Fruit fly (Drosophila melanogaster): ENCODE results near the gene Alg11.

- no peak for TF ChIP-seq Lpt (GFP tag; optimal IDR thresholded peaks at IDR 0.05)
- TF ChIP-seq esn (GFP tag; optimal IDR thresholded peaks at IDR 0.05): no peak
- TF ChIP-seq CG8319 (GFP tag; optimal IDR thresholded peaks at IDR 0.05): no peak
- TF ChIP-seq CG6854 (GFP tag; optimal IDR thresholded peaks at IDR 0.05): no peak
- TF ChIP-seq net (GFP tag; optimal IDR thresholded peaks at IDR 0.05): no peak
- TF ChIP-seq Gug (GFP tag; IDR thresholded peaks at IDR 0.05): no peak
- TF ChIP-seq CG3032 (tag; optimal IDR thresholded peaks at IDR 0.05): no peak
- TF ChIP-seq fd59A (GFP tag; optimal IDR thresholded peaks at IDR 0.05): no peak
- TF ChIP-seq CG11294 (GFP tag; IDR thresholded peaks at IDR 0.05): no peak
- TF ChIP-seq CG3919 (GFP tag; optimal IDR thresholded peaks at IDR 0.05): no peak
- no peak for TF ChIP-seq Hr39 (GFP tag; optimal IDR thresholded peaks at IDR 0.05)
- no peak for TF ChIP-seq dsx (GFP tag; optimal IDR thresholded peaks at IDR 0.05; ENCODE audit: poor library complexity, severe bottlenecking)
Measured at dm6 chr3L:21667530-21667929, 41.9 kb downstream of the Alg11 start.
